Worm (Caenorhabditis elegans) whole organism, early embryonic: ENCODE results near the gene nhr-236.

Experiments
- B0310.2 ChIP-seq: sonication (generic microtip); optimal IDR thresholded peaks from 2 replicates; lab custom pipeline; 2016; ENCODE audit warnings: mild to moderate bottlenecking, missing genetic modification characterization, missing compliant biosample characterization
- F13C5.2 ChIP-seq: sonication (generic microtip); optimal IDR thresholded peaks from 2 replicates; lab custom pipeline; 2017; ENCODE audit warnings: mild to moderate bottlenecking, missing genetic modification characterization, inconsistent platforms, missing compliant biosample characterization
- aly-1 ChIP-seq: sonication (generic microtip); optimal IDR thresholded peaks from 2 replicates; lab custom pipeline; 2016; ENCODE audit warnings: missing genetic modification characterization, missing compliant biosample characterization
- ama-1 ChIP-seq: fragments of 150-350 bp; optimal IDR thresholded peaks from 2 replicates; lab custom pipeline; 2014
- ceh-13 ChIP-seq: fragments of 200-800 bp; sonication (Bioruptor generic); optimal IDR thresholded peaks from 2 replicates; lab custom pipeline; 2018; ENCODE audit warnings: mild to moderate bottlenecking, missing genetic modification characterization, missing compliant biosample characterization
- flt-1 ChIP-seq: fragments of 200-800 bp; sonication (Bioruptor generic); IDR thresholded peaks from 2 replicates; pipeline ENCODE4 v1.3.6; 2022; ENCODE audit warnings: missing genetic modification characterization, missing compliant biosample characterization
- hmbx-1 ChIP-seq: sonication (generic microtip); optimal IDR thresholded peaks from 2 replicates; lab custom pipeline; 2016; ENCODE audit warnings: mild to moderate bottlenecking, missing genetic modification characterization, missing compliant biosample characterization
- hmg-4 ChIP-seq: fragments of 200-800 bp; sonication (Bioruptor generic); optimal IDR thresholded peaks from 2 replicates; lab custom pipeline; 2018; ENCODE audit warnings: mild to moderate bottlenecking, missing genetic modification characterization, missing compliant biosample characterization
- hnd-1 ChIP-seq: sonication (generic microtip); optimal IDR thresholded peaks from 2 replicates; lab custom pipeline; 2016; ENCODE audit warnings: missing genetic modification characterization, missing compliant biosample characterization
- pes-1 ChIP-seq: fragments of 200-800 bp; sonication (Bioruptor generic); IDR thresholded peaks from 2 replicates; pipeline ENCODE4 v1.3.6; 2022; ENCODE audit warnings: missing genetic modification reagents, missing genetic modification characterization, missing compliant biosample characterization
- scrt-1 ChIP-seq: fragments of 200-800 bp; sonication (Bioruptor generic); IDR thresholded peaks from 2 replicates; pipeline ENCODE4 v1.3.6; 2022; ENCODE audit warnings: missing genetic modification characterization, missing compliant biosample characterization
- sea-1 ChIP-seq: fragments of 200-800 bp; sonication (Bioruptor generic); conservative IDR thresholded peaks from 2 replicates; pipeline ENCODE4 v1.3.6; 2022; ENCODE audit warnings: missing genetic modification characterization, missing compliant biosample characterization
- tbx-37 ChIP-seq: fragments of 200-800 bp; sonication (Bioruptor generic); conservative IDR thresholded peaks from 2 replicates; pipeline ENCODE4 v1.3.6; 2022; ENCODE audit warnings: missing genetic modification reagents, missing genetic modification characterization, missing compliant biosample characterization

DNA sequence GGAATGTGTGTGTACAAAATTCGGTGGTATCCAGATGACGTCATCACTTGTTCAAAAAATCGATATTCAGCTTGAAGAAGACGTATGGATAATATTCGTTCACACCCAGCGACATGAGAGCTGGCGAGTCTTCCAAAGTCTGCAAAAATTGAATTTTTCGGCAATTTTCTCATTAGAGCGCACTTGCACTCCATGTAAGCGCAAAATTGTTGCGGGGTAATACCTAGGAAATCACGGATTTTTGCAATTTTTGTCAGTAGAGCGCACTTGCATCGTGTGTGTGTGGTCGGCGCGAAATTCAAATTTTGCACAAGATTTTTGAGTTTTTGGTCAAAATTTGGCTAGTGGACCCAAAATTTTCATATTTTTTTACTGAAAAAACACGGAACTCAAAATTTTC lies 21.2 kb downstream of the nhr-236 start:
- no peak for TF ChIP-seq ama-1
- TF ChIP-seq flt-1 (GFP tag; lab: Robert Waterston, UW), result no peak
- TF ChIP-seq pes-1 (GFP tag; lab: Robert Waterston, UW), result no peak
- TF ChIP-seq aly-1 (tag; lab: Kevin White, UChicago), result no peak
- no peak for TF ChIP-seq scrt-1 (GFP tag; lab: Robert Waterston, UW)
- TF ChIP-seq ceh-13 (GFP tag; lab: Kevin White, UChicago), result no peak
- no peak for TF ChIP-seq tbx-37 (GFP tag; lab: Robert Waterston, UW)
- TF ChIP-seq hmg-4 (GFP tag; lab: Kevin White, UChicago), result no peak
- TF ChIP-seq F13C5.2, result no peak
- no peak for TF ChIP-seq hmbx-1 (tag; lab: Kevin White, UChicago)
- no peak for TF ChIP-seq B0310.2 (tag; lab: Kevin White, UChicago)
- TF ChIP-seq hnd-1, result no peak
- no peak for TF ChIP-seq sea-1 (GFP tag; lab: Robert Waterston, UW)
